Fruit fly (Drosophila melanogaster): ENCODE measurements around the gene Sfmbt.

DNA sequence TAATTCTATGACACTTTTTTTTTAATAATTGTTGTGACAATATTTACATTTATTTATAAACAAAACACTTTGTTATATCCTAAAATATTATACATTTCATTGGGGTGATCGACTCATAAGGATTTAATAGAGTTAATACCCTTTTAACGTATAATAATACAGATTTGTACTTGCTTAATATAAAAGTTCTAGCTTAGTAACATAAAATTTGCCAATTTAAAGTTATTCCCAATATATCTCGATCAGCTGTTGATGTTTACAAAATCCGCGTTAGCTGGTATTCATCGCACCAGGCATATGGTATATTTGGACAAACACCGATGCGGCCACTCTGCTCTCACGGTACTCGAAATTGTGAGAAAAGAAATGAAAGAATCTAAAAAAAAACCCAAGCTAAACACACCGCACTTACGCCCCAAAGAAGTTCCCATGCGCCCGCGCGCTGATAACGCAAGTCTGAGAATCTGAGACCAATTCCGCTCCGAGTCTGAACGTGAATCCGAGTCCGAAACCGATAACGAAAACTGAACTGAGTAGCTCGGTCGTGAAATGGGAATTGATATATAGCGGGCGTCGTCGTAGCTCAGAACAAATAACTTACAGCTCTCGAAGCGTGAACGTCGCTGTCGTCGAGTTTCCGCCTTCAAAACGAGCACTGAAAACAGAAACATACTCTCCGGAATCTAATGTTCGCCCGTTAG, 27.0 kb upstream of the Sfmbt start, which contains the start of gene Pect:
- TF ChIP-seq ken (GFP tag; IDR thresholded peaks at IDR 0.05), result no peak
- TF ChIP-seq Deaf1 (tag; optimal IDR thresholded peaks at IDR 0.05), result peak; percentile 95
- TF ChIP-seq row (GFP tag; IDR thresholded peaks at IDR 0.05), result peak; percentile 81
- TF ChIP-seq TFAM (GFP tag; optimal IDR thresholded peaks at IDR 0.05), result no peak
- no peak for TF ChIP-seq Meics (GFP tag; optimal IDR thresholded peaks at IDR 0.05)
- TF ChIP-seq CG2889 (GFP tag; IDR thresholded peaks at IDR 0.05), result no peak
- peak; percentile 5 for TF ChIP-seq CG17385 (GFP tag; optimal IDR thresholded peaks at IDR 0.05)
- TF ChIP-seq Sox102F (GFP tag; optimal IDR thresholded peaks at IDR 0.05), result no peak
- TF ChIP-seq CG13775 (GFP tag; optimal IDR thresholded peaks at IDR 0.05), result peak; percentile 52
- TF ChIP-seq Trl (optimal IDR thresholded peaks at IDR 0.05), result peak in 1 of 2 experiments; percentile 66
- TF ChIP-seq Trl (GFP tag; optimal IDR thresholded peaks at IDR 0.05), result no peak
- TF ChIP-seq CG9876 (GFP tag; optimal IDR thresholded peaks at IDR 0.05), result no peak
